Worm (Caenorhabditis elegans) whole organism, young adult: ENCODE data around the gene ZK354.8.

Source experiments
- athp-1 ChIP-seq: sonication (generic microtip); optimal IDR thresholded peaks from 2 replicates; lab custom pipeline; 2017; ENCODE audit warnings: mild to moderate bottlenecking, missing genetic modification characterization, missing compliant biosample characterization
- attf-3 ChIP-seq: fragments of 200-800 bp; sonication (Bioruptor generic); conservative IDR thresholded peaks from 2 replicates; pipeline ENCODE4 v1.3.6; 2022; ENCODE audit warnings: missing genetic modification reagents, missing genetic modification characterization, missing compliant biosample characterization
- hlh-12 ChIP-seq: sonication (generic microtip); optimal IDR thresholded peaks from 2 replicates; lab custom pipeline; 2016; ENCODE audit warnings: missing genetic modification characterization, missing compliant biosample characterization
- hrde-1 ChIP-seq: sonication (generic microtip); optimal IDR thresholded peaks from 2 replicates; lab custom pipeline; 2016; ENCODE audit warnings: missing genetic modification characterization, mild to moderate bottlenecking, missing compliant biosample characterization, moderate library complexity, missing genotype, missing genetic modification reagents, borderline replicate concordance
- lin-54 ChIP-seq: fragments of 200-800 bp; sonication (Bioruptor generic); optimal IDR thresholded peaks from 2 replicates; lab custom pipeline; 2018; ENCODE audit warnings: mild to moderate bottlenecking, missing genetic modification characterization, missing compliant biosample characterization
- mxl-1 ChIP-seq: sonication (generic microtip); optimal IDR thresholded peaks from 2 replicates; lab custom pipeline; 2016; ENCODE audit warnings: missing genetic modification characterization, missing compliant biosample characterization
- sdz-38 ChIP-seq: sonication (generic microtip); optimal IDR thresholded peaks from 2 replicates; lab custom pipeline; 2016; ENCODE audit warnings: missing genotype, missing genetic modification characterization, missing compliant biosample characterization
- sea-2 ChIP-seq: fragments of 200-800 bp; sonication (Bioruptor generic); IDR thresholded peaks from 2 replicates; pipeline ENCODE4 v1.3.6; 2022; ENCODE audit warnings: missing genetic modification characterization, missing compliant biosample characterization
- snpc-3.4 ChIP-seq: sonication (generic microtip); optimal IDR thresholded peaks from 2 replicates; lab custom pipeline; 2017; ENCODE audit warnings: missing genetic modification characterization, mild to moderate bottlenecking, missing compliant biosample characterization, antibody characterized with exemption, moderate library complexity, missing genotype, missing genetic modification reagents
- unc-62 ChIP-seq: fragments of 150-350 bp; optimal IDR thresholded peaks from 2 replicates; lab custom pipeline; 2014; ENCODE audit warnings: missing biosample characterization, missing genetic modification reagents, missing genetic modification characterization
- zfh-2 ChIP-seq: fragments of 200-800 bp; sonication (Bioruptor generic); conservative IDR thresholded peaks from 2 replicates; pipeline ENCODE4 v1.3.6; 2022; ENCODE audit warnings: missing genetic modification reagents, missing genetic modification characterization, missing compliant biosample characterization
- zim-3 ChIP-seq: sonication (generic microtip); optimal IDR thresholded peaks from 2 replicates; lab custom pipeline; 2017; ENCODE audit warnings: mild to moderate bottlenecking, missing genetic modification characterization, moderate library complexity, missing compliant biosample characterization
- ztf-28 ChIP-seq: fragments of 200-800 bp; sonication (Bioruptor generic); IDR thresholded peaks from 2 replicates; pipeline ENCODE4 v1.3.6; 2022; ENCODE audit warnings: missing genetic modification reagents, missing genetic modification characterization, missing compliant biosample characterization

DNA sequence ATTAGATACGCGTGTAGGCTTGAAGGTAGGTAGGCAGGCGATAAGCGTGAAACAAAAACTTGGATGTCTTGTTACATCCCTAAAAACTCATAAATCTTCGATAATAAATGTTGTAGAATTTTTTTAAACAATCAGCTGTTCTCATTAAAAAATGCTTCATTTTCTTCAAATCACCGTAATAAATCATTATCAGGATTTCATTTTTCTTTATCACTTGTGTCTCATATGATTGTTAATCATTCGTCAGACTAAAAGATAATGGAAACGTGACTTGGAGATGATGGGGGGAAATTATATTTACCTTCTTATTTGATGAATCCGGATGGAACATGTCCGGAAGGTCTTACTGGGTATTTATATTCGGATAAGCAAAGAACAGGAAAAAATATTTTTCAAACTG lies 27.5 kb upstream of the ZK354.8 start:
- TF ChIP-seq unc-62 = no peak
- no peak for TF ChIP-seq ztf-28 (GFP tag; lab: Robert Waterston, UW)
- no peak for TF ChIP-seq zfh-2
- no peak for TF ChIP-seq sea-2 (GFP tag; lab: Robert Waterston, UW)
- TF ChIP-seq attf-3 (GFP tag; lab: Robert Waterston, UW) = no peak
- no peak for TF ChIP-seq athp-1 (tag; lab: Kevin White, UChicago)
- no peak for TF ChIP-seq hrde-1 (tag; lab: Kevin White, UChicago)
- TF ChIP-seq mxl-1 (tag; lab: Kevin White, UChicago) = no peak
- no peak for TF ChIP-seq zim-3
- TF ChIP-seq lin-54 (GFP tag; lab: Kevin White, UChicago) = no peak
- no peak for TF ChIP-seq snpc-3.4 (tag; lab: Kevin White, UChicago)
- TF ChIP-seq hlh-12 = no peak
- no peak for TF ChIP-seq sdz-38 (tag; lab: Kevin White, UChicago)
